4 fruit fly cellular contexts compared by ENCODE assay signal in the genomic region with DNA sequence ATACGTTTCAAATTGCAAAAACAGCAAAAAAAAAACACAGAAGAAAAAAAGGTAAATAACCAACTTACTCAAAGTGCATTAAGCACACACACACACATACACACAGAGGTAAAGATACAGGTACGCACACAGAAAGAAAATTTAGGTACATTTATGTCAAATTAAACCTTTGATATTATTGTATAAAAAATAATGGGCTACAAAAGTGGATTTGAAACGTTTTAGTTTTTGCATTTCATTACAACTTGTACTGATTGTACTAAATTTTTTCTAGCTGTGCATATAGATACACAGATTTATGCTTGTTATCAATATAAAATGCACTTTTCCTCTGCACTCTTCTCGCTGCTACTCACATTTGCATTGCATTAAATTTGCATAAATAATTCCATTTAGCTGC.
TF ChIP-seq lines count a peak whose summit lies in the region.

No protein-coding gene starts in this region.

- no peak for TF ChIP-seq CTCF in whole organism, embryonic (GFP tag; optimal IDR thresholded peaks at IDR 0.05; lab: Kevin White, UChicago)

TF ChIP-seq in whole organism, adult, 20 proteins besides CTCF, POLR2A, EP300 and RAD21:
- peak; percentile 12 for TF ChIP-seq CG14711 (tag; optimal IDR thresholded peaks at IDR 0.05; lab: Kevin White, UChicago)
- TF ChIP-seq Clk (GFP tag; optimal IDR thresholded peaks at IDR 0.05; lab: Kevin White, UChicago) = no peak
- no peak for TF ChIP-seq kay (GFP tag; lab: Kevin White, UChicago; ENCODE audit: borderline replicate concordance)

TF ChIP-seq in whole organism, embryonic, 481 proteins besides CTCF, POLR2A, EP300 and RAD21 (continues in another document):
- peak; percentile 35; the same call in 1 of the 2 replicates for TF ChIP-seq Drgx (GFP tag; IDR thresholded peaks at IDR 0.05; lab: Robert Waterston, UW)
- peak; percentile 4 for TF ChIP-seq dmrt11E (tag; optimal IDR thresholded peaks at IDR 0.05; lab: Kevin White, UChicago)
- no peak for TF ChIP-seq CG6254 (GFP tag; optimal IDR thresholded peaks at IDR 0.05; lab: Kevin White, UChicago)
- TF ChIP-seq CG2875 (GFP tag; optimal IDR thresholded peaks at IDR 0.05; lab: Kevin White, UChicago) = no peak
- no peak for TF ChIP-seq inv (GFP tag; IDR thresholded peaks at IDR 0.05; lab: Robert Waterston, UW; ENCODE audit: partially characterized antibody)
- no peak for TF ChIP-seq Mad (GFP tag; optimal IDR thresholded peaks at IDR 0.05; lab: Kevin White, UChicago)
- TF ChIP-seq CG11696 (GFP tag; IDR thresholded peaks at IDR 0.05; lab: Robert Waterston, UW) = no peak
- TF ChIP-seq bsh (GFP tag; optimal IDR thresholded peaks at IDR 0.05; lab: Kevin White, UChicago) = peak in 1 of 2 experiments; percentile 3
- TF ChIP-seq Atf6 (GFP tag; IDR thresholded peaks at IDR 0.05; lab: Robert Waterston, UW) = no peak
- no peak for TF ChIP-seq cas (GFP tag; IDR thresholded peaks at IDR 0.05; lab: Robert Waterston, UW)
- no peak for TF ChIP-seq vnd (GFP tag; IDR thresholded peaks at IDR 0.05; lab: Robert Waterston, UW; ENCODE audit: partially characterized antibody)
- no peak for TF ChIP-seq CG8924 (tag; optimal IDR thresholded peaks at IDR 0.05; lab: Kevin White, UChicago)
- TF ChIP-seq Oaz (GFP tag; IDR thresholded peaks at IDR 0.05; lab: Robert Waterston, UW) = no peak
- no peak for TF ChIP-seq Mes4 (GFP tag; optimal IDR thresholded peaks at IDR 0.05; lab: Kevin White, UChicago)
- TF ChIP-seq CG9876 (GFP tag; optimal IDR thresholded peaks at IDR 0.05; lab: Kevin White, UChicago) = no peak
- TF ChIP-seq CG11695 (GFP tag; IDR thresholded peaks at IDR 0.05; lab: Robert Waterston, UW) = no peak
- TF ChIP-seq CG17385 (GFP tag; optimal IDR thresholded peaks at IDR 0.05; lab: Kevin White, UChicago) = no peak
- TF ChIP-seq gem (tag; optimal IDR thresholded peaks at IDR 0.05; lab: Kevin White, UChicago) = peak; percentile 10
- TF ChIP-seq crp (GFP tag; optimal IDR thresholded peaks at IDR 0.05; lab: Kevin White, UChicago) = no peak
- no peak for TF ChIP-seq Mrtf (GFP tag; IDR thresholded peaks at IDR 0.05; lab: Robert Waterston, UW)
- TF ChIP-seq mirr (GFP tag; optimal IDR thresholded peaks at IDR 0.05; lab: Kevin White, UChicago) = no peak
- TF ChIP-seq CG6813 (GFP tag; optimal IDR thresholded peaks at IDR 0.05; lab: Kevin White, UChicago) = no peak
- no peak for TF ChIP-seq sqz (GFP tag; optimal IDR thresholded peaks at IDR 0.05; lab: Kevin White, UChicago)
- TF ChIP-seq en (GFP tag; optimal IDR thresholded peaks at IDR 0.05; lab: Kevin White, UChicago) = no peak
- TF ChIP-seq sim (GFP tag; IDR thresholded peaks at IDR 0.05; lab: Robert Waterston, UW) = no peak
- TF ChIP-seq vvl (GFP tag; IDR thresholded peaks at IDR 0.05; lab: Robert Waterston, UW) = peak; percentile 9; the same call in 1 of the 2 replicates
- no peak for TF ChIP-seq prd (optimal IDR thresholded peaks at IDR 0.05; lab: Kevin White, UChicago)
- peak; percentile 10; the same call in 1 of the 3 replicates for TF ChIP-seq prd (GFP tag; IDR thresholded peaks at IDR 0.05; lab: Robert Waterston, UW)

TF ChIP-seq in whole organism, prepupa, 60 proteins besides CTCF, POLR2A, EP300 and RAD21 (continues in another document):
- TF ChIP-seq CG8632 (GFP tag; optimal IDR thresholded peaks at IDR 0.05; lab: Kevin White, UChicago) = no peak
- TF ChIP-seq Gug (GFP tag; IDR thresholded peaks at IDR 0.05; lab: Robert Waterston, UW) = peak; percentile 46
- TF ChIP-seq CG1621 (tag; optimal IDR thresholded peaks at IDR 0.05; lab: Kevin White, UChicago) = no peak
- TF ChIP-seq CG6792 (GFP tag; optimal IDR thresholded peaks at IDR 0.05; lab: Kevin White, UChicago) = peak; percentile 1
- no peak for TF ChIP-seq Smox (GFP tag; optimal IDR thresholded peaks at IDR 0.05; lab: Kevin White, UChicago)
- TF ChIP-seq CG34406 (GFP tag; optimal IDR thresholded peaks at IDR 0.05; lab: Kevin White, UChicago) = no peak
- peak; percentile 35 for TF ChIP-seq achi (GFP tag; optimal IDR thresholded peaks at IDR 0.05; lab: Kevin White, UChicago)
- peak; percentile 69 for TF ChIP-seq CG32006 (GFP tag; optimal IDR thresholded peaks at IDR 0.05; lab: Kevin White, UChicago)
- no peak for TF ChIP-seq dac (GFP tag; optimal IDR thresholded peaks at IDR 0.05; lab: Kevin White, UChicago)
- TF ChIP-seq CG11902 (GFP tag; optimal IDR thresholded peaks at IDR 0.05; lab: Kevin White, UChicago) = no peak
- peak; percentile 70 for TF ChIP-seq Eip78C (GFP tag; lab: Kevin White, UChicago)
- peak; percentile 42 for TF ChIP-seq pdm3 (GFP tag; optimal IDR thresholded peaks at IDR 0.05; lab: Kevin White, UChicago)
- no peak for TF ChIP-seq svp (GFP tag; lab: Kevin White, UChicago)
- no peak for TF ChIP-seq CG7368 (GFP tag; optimal IDR thresholded peaks at IDR 0.05; lab: Kevin White, UChicago)
- TF ChIP-seq Ets21C (GFP tag; optimal IDR thresholded peaks at IDR 0.05; lab: Kevin White, UChicago) = no peak
- TF ChIP-seq topi (GFP tag; optimal IDR thresholded peaks at IDR 0.05; lab: Kevin White, UChicago) = no peak
- TF ChIP-seq CG6854 (GFP tag; optimal IDR thresholded peaks at IDR 0.05; lab: Kevin White, UChicago) = no peak
- no peak for TF ChIP-seq CG3032 (tag; optimal IDR thresholded peaks at IDR 0.05; lab: Kevin White, UChicago)
- TF ChIP-seq CG9139 (GFP tag; optimal IDR thresholded peaks at IDR 0.05; lab: Kevin White, UChicago) = no peak
- no peak for TF ChIP-seq esn (GFP tag; optimal IDR thresholded peaks at IDR 0.05; lab: Kevin White, UChicago)
- TF ChIP-seq CG10631 (GFP tag; optimal IDR thresholded peaks at IDR 0.05; lab: Kevin White, UChicago) = peak; percentile 29
- TF ChIP-seq net (GFP tag; optimal IDR thresholded peaks at IDR 0.05; lab: Kevin White, UChicago) = peak; percentile 24
- no peak for TF ChIP-seq vri (GFP tag; optimal IDR thresholded peaks at IDR 0.05; lab: Kevin White, UChicago)
- peak; percentile 37 for TF ChIP-seq CG6276 (GFP tag; optimal IDR thresholded peaks at IDR 0.05; lab: Kevin White, UChicago)
- TF ChIP-seq CG10669 (GFP tag; optimal IDR thresholded peaks at IDR 0.05; lab: Kevin White, UChicago) = no peak
- no peak for TF ChIP-seq Met (GFP tag; optimal IDR thresholded peaks at IDR 0.05; lab: Kevin White, UChicago)
- no peak for TF ChIP-seq CG16779 (tag; optimal IDR thresholded peaks at IDR 0.05; lab: Kevin White, UChicago)
- peak; percentile 49 for TF ChIP-seq Hr4 (GFP tag; optimal IDR thresholded peaks at IDR 0.05; lab: Kevin White, UChicago)
- peak; percentile 12 for TF ChIP-seq Lpt (GFP tag; optimal IDR thresholded peaks at IDR 0.05; lab: Kevin White, UChicago)
- no peak for TF ChIP-seq Sox14 (GFP tag; optimal IDR thresholded peaks at IDR 0.05; lab: Kevin White, UChicago)
- TF ChIP-seq CG4318 (GFP tag; optimal IDR thresholded peaks at IDR 0.05; lab: Kevin White, UChicago) = peak; percentile 46

TF ChIP-seq in whole organism, pupa, 21 proteins besides CTCF, POLR2A, EP300 and RAD21:
- TF ChIP-seq CG34367 (tag; optimal IDR thresholded peaks at IDR 0.05; lab: Kevin White, UChicago) (peak; percentile 24), CG8159 (tag; optimal IDR thresholded peaks at IDR 0.05; lab: Kevin White, UChicago) (peak; percentile 29), CG17806 (tag; optimal IDR thresholded peaks at IDR 0.05; lab: Kevin White, UChicago) (peak; percentile 37), Pif1A (GFP tag; optimal IDR thresholded peaks at IDR 0.05; lab: Kevin White, UChicago) (no peak), CG12605 (GFP tag; IDR thresholded peaks at IDR 0.05; lab: Robert Waterston, UW) (peak; percentile 32), Ets98B (GFP tag; IDR thresholded peaks at IDR 0.05; lab: Robert Waterston, UW) (peak; percentile 71), Pif1B (GFP tag; optimal IDR thresholded peaks at IDR 0.05; lab: Kevin White, UChicago) (no peak), D1 (tag; optimal IDR thresholded peaks at IDR 0.05; lab: Kevin White, UChicago) (no peak), gl (tag; optimal IDR thresholded peaks at IDR 0.05; lab: Kevin White, UChicago) (no peak), CG14655 (GFP tag; optimal IDR thresholded peaks at IDR 0.05; lab: Kevin White, UChicago) (peak; percentile 50), CG10348 (GFP tag; IDR thresholded peaks at IDR 0.05; lab: Robert Waterston, UW) (no peak), CG9948 (tag; optimal IDR thresholded peaks at IDR 0.05; lab: Kevin White, UChicago) (peak; percentile 54), CG4496 (GFP tag; IDR thresholded peaks at IDR 0.05; lab: Robert Waterston, UW) (peak; percentile 79; the same call in 2 of the 3 replicates), CG32121 (GFP tag; IDR thresholded peaks at IDR 0.05; lab: Robert Waterston, UW) (peak; percentile 22; the same call in 1 of the 2 replicates), CG8301 (tag; optimal IDR thresholded peaks at IDR 0.05; lab: Kevin White, UChicago) (peak; percentile 39), EcR (GFP tag; optimal IDR thresholded peaks at IDR 0.05; lab: Kevin White, UChicago) (no peak), CG15710 (tag; optimal IDR thresholded peaks at IDR 0.05; lab: Kevin White, UChicago) (peak; percentile 3), rn (GFP tag; IDR thresholded peaks at IDR 0.05; lab: Robert Waterston, UW) (no peak), CG13204 (GFP tag; optimal IDR thresholded peaks at IDR 0.05; lab: Kevin White, UChicago) (no peak), Snoo (tag; optimal IDR thresholded peaks at IDR 0.05; lab: Kevin White, UChicago) (no peak), fd96Ca (GFP tag; IDR thresholded peaks at IDR 0.05; lab: Robert Waterston, UW) (no peak)
